Worm (Caenorhabditis elegans): Measurements from ENCODE around the gene cee-1.
A peak's percentile ranks its signal among the peaks of the same experiment; 100 is the strongest.

The cee-1 gene

DNA sequence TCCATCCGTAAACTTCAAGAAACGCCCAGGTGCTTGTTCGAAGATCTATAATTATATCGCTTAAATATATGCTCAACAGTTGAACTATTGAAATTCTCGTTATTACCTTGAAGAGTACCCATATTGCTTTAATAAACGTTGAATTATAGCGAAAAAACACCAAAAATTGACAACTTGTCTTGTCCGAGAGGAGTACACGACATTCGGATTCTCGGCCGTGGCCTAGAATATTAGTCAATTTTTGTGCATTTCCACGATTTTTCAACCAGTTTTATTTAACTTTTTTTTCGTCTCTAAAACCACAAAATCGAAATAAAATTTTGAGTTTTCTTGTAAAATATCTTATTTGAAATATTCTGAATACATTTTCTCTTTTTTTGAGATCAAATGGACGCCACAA is at the start of gene cee-1, which contains the start of gene F26F4.9:
Gene cee-1, plus strand, starts transcription at position 383 of the 400 bp plus-strand sequence.
Gene F26F4.9, minus strand, starts transcription at position 205 of the 400 bp plus-strand sequence.
- TF ChIP-seq med-1 (GFP tag; optimal IDR thresholded peaks at IDR 0.05; ENCODE audit: insufficient read depth) (no peak), cog-1 (tag; optimal IDR thresholded peaks at IDR 0.05) (peak; percentile 36), tab-1 (GFP tag; IDR thresholded peaks at IDR 0.05) (no peak)

DNA sequence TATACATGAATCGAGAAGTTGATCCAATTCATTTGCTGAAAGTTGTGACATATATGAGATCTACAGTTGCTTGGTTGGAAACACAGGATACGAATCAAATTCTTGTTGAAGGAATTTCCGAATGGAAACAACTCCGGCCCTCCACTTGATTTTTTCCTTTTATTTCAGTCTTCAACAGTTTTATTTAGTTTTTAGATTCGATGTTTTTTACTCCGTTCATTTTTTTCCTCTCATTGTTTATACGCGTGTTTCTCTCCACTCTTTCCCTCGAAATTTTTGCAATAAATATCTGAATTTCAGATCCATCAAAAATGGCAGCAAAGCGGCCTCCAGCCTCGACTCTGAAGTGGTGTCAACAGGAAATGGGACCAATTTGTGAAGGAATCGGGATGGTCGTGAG is 49.4 kb upstream of the cee-1 start, which contains the start of gene coq-8:
Gene coq-8, plus strand, starts transcription at position 301 of the 400 bp plus-strand sequence.
- TF ChIP-seq tab-1 (GFP tag; IDR thresholded peaks at IDR 0.05) (no peak), ztf-23 (GFP tag; IDR thresholded peaks at IDR 0.05) (no peak), flt-1 (GFP tag; IDR thresholded peaks at IDR 0.05) (no peak), T22C8.4 (GFP tag; IDR thresholded peaks at IDR 0.05) (no peak), med-1 (GFP tag; optimal IDR thresholded peaks at IDR 0.05; ENCODE audit: insufficient read depth) (no peak), klf-2 (GFP tag; conservative IDR thresholded peaks at IDR 0.05) (no peak), cog-1 (tag; optimal IDR thresholded peaks at IDR 0.05) (no peak), ztf-29 (GFP tag; IDR thresholded peaks at IDR 0.05) (no peak), ref-1 (GFP tag; conservative IDR thresholded peaks at IDR 0.05) (no peak)

DNA sequence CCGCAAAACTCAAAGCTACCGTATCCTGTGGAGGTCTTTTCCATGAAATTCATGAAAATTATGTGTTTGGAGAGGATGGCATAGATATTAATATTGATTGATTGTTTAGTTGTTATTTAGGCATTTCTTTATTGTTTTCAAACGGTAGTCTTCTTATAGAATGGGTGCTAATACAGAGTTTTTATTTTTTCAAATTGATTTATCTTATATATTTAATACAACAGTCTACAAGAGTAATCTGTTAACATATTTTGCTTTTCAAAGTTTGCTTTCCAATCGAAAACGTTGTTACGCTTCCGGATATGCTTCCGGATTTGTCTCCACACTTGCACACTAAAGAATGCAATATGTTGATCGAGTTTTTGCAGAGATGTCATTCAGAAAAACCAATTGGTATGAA is 45.7 kb upstream of the cee-1 start, which contains the start of gene C35D10.17:
Gene C35D10.17, plus strand, starts transcription at position 301 of the 400 bp plus-strand sequence.
- TF ChIP-seq ref-1 (GFP tag; conservative IDR thresholded peaks at IDR 0.05) (no peak), cog-1 (tag; optimal IDR thresholded peaks at IDR 0.05) (no peak), klf-2 (GFP tag; conservative IDR thresholded peaks at IDR 0.05) (no peak), ztf-23 (GFP tag; IDR thresholded peaks at IDR 0.05) (no peak), flt-1 (GFP tag; IDR thresholded peaks at IDR 0.05) (no peak), tab-1 (GFP tag; IDR thresholded peaks at IDR 0.05) (no peak), T22C8.4 (GFP tag; IDR thresholded peaks at IDR 0.05) (no peak), ztf-29 (GFP tag; IDR thresholded peaks at IDR 0.05) (no peak), med-1 (GFP tag; optimal IDR thresholded peaks at IDR 0.05; ENCODE audit: insufficient read depth) (no peak)

DNA sequence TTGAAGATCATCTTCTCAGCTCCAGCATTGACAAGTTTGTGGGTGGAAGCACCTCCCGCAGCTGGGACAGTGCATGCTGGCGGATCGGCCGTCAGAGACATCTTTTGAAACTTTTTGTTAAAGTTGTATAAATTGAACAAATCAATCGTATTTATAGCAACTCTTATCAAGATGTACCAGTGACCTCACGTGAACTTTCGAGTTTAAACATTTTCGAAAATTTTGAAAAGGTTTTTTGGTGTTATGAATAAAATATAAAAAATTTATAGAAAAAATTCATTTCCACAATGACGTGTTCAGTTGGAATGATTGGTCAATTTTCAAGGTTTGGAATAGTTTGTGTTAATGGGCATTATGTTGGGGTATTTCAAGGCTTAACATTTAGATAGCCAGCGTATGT is 43.9 kb upstream of the cee-1 start, which contains the start of the genes msd-4 and C35D10.3:
Gene msd-4, minus strand, starts transcription at position 101 of the 400 bp plus-strand sequence.
Gene C35D10.3, plus strand, starts transcription at position 279 of the 400 bp plus-strand sequence.
- no peak for TF ChIP-seq ref-1 (GFP tag; conservative IDR thresholded peaks at IDR 0.05)
- no peak for TF ChIP-seq cog-1 (tag; optimal IDR thresholded peaks at IDR 0.05)
- no peak for TF ChIP-seq med-1 (GFP tag; optimal IDR thresholded peaks at IDR 0.05; ENCODE audit: insufficient read depth)
- TF ChIP-seq tab-1 (GFP tag; IDR thresholded peaks at IDR 0.05) = no peak
- no peak for TF ChIP-seq klf-2 (GFP tag; conservative IDR thresholded peaks at IDR 0.05)
- no peak for TF ChIP-seq ztf-29 (GFP tag; IDR thresholded peaks at IDR 0.05)
- TF ChIP-seq T22C8.4 (GFP tag; IDR thresholded peaks at IDR 0.05) = no peak
- TF ChIP-seq ztf-23 (GFP tag; IDR thresholded peaks at IDR 0.05) = no peak
- TF ChIP-seq flt-1 (GFP tag; IDR thresholded peaks at IDR 0.05) = no peak

DNA sequence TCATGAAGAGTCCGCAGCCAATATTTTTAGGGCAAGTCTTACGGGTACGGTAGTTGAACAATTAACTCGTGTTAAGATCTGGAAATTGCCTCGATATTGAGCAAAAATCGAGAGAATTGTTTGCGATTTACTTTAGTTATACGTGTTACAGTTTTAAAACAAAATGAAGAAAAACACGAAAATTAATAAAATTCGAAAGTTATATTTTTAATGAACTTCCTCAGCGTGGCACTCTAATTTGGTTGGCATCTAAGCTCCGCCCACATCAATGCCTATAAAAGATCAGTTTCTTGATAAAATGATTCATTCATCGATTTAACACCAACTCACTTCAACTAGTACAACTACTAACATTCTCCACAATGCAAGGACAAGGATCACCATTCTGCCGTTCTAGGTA is 42.0 kb upstream of the cee-1 start, which contains the start of gene gipc-1:
Gene gipc-1, plus strand, starts transcription at position 301 of the 400 bp plus-strand sequence.
- TF ChIP-seq ztf-29 (GFP tag; IDR thresholded peaks at IDR 0.05) (no peak), ref-1 (GFP tag; conservative IDR thresholded peaks at IDR 0.05) (no peak), cog-1 (tag; optimal IDR thresholded peaks at IDR 0.05) (no peak), ztf-23 (GFP tag; IDR thresholded peaks at IDR 0.05) (no peak), med-1 (GFP tag; optimal IDR thresholded peaks at IDR 0.05; ENCODE audit: insufficient read depth) (no peak), tab-1 (GFP tag; IDR thresholded peaks at IDR 0.05) (no peak), klf-2 (GFP tag; conservative IDR thresholded peaks at IDR 0.05) (no peak), T22C8.4 (GFP tag; IDR thresholded peaks at IDR 0.05) (no peak), flt-1 (GFP tag; IDR thresholded peaks at IDR 0.05) (no peak)

DNA sequence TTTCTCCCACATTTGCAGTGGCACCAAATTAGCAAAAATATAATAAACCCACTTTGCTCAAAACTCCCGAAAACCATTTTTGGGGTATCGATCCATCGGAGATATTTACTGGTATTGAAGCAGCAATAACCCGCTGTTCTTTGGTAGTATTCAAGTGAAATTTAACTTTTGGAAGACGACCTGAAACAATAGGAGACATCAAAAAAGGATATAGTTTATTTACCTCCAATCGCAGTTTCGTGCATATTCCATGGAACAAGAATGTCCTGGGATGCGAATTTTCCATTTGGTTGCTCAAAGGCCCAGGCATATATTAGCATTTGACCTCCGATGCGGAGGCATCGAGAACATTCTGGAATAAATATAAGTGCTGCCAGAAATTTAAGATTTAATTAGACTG is 39.1 kb upstream of the cee-1 start:
- TF ChIP-seq ztf-29 (GFP tag; IDR thresholded peaks at IDR 0.05) (no peak), cog-1 (tag; optimal IDR thresholded peaks at IDR 0.05) (no peak), ref-1 (GFP tag; conservative IDR thresholded peaks at IDR 0.05) (no peak), ztf-23 (GFP tag; IDR thresholded peaks at IDR 0.05) (no peak), flt-1 (GFP tag; IDR thresholded peaks at IDR 0.05) (no peak), klf-2 (GFP tag; conservative IDR thresholded peaks at IDR 0.05) (no peak), T22C8.4 (GFP tag; IDR thresholded peaks at IDR 0.05) (no peak), med-1 (GFP tag; optimal IDR thresholded peaks at IDR 0.05; ENCODE audit: insufficient read depth) (no peak), tab-1 (GFP tag; IDR thresholded peaks at IDR 0.05) (no peak)

DNA sequence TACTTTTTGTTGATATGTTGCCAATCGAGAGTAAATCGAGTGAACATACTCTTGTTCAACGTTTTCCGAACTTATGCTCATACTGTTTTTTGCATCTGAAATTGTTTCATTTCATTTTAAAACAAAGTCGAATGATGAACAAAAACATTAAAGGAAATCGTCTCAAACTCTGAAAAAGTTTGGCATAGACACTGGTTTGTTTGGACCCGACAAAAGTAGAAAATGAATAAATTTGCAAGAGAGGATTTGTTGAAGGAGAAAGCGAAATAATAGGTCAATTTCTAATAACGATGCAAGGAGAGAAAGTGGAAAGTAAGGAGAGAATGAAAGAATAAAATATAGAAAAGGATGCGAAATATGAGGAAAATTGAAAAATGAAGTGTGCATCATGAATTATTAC is 37.8 kb upstream of the cee-1 start, which contains the start of gene C35D10.12:
Gene C35D10.12, minus strand, starts transcription at position 101 of the 400 bp plus-strand sequence.
- TF ChIP-seq cog-1 (tag; optimal IDR thresholded peaks at IDR 0.05) (no peak), flt-1 (GFP tag; IDR thresholded peaks at IDR 0.05) (no peak), med-1 (GFP tag; optimal IDR thresholded peaks at IDR 0.05; ENCODE audit: insufficient read depth) (no peak), ztf-23 (GFP tag; IDR thresholded peaks at IDR 0.05) (no peak), T22C8.4 (GFP tag; IDR thresholded peaks at IDR 0.05) (no peak), klf-2 (GFP tag; conservative IDR thresholded peaks at IDR 0.05) (no peak), ref-1 (GFP tag; conservative IDR thresholded peaks at IDR 0.05) (no peak), tab-1 (GFP tag; IDR thresholded peaks at IDR 0.05) (no peak), ztf-29 (GFP tag; IDR thresholded peaks at IDR 0.05) (no peak)

DNA sequence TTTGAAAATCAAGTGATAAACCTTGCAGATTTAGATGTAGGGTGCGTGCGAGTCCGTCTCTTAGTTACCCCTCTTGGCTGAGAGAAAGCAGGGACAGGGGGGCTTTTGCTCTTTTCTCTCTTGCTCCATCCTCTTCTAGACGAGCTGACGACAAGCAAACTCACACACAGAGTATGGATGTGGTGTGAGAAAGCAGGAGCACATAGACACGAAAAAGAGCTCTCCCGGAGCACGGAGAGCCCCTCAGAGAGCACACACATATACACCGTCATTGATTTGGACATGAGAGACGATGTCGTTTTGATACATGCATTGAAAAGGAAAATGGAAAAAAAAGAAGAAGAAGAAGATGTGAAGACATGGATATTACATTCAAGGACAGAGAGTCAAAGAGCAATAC is 36.8 kb upstream of the cee-1 start:
- TF ChIP-seq med-1 (GFP tag; optimal IDR thresholded peaks at IDR 0.05; ENCODE audit: insufficient read depth) (no peak), flt-1 (GFP tag; IDR thresholded peaks at IDR 0.05) (no peak), ztf-23 (GFP tag; IDR thresholded peaks at IDR 0.05) (no peak), ref-1 (GFP tag; conservative IDR thresholded peaks at IDR 0.05) (no peak), cog-1 (tag; optimal IDR thresholded peaks at IDR 0.05) (no peak), ztf-29 (GFP tag; IDR thresholded peaks at IDR 0.05) (no peak), T22C8.4 (GFP tag; IDR thresholded peaks at IDR 0.05) (no peak), tab-1 (GFP tag; IDR thresholded peaks at IDR 0.05) (no peak), klf-2 (GFP tag; conservative IDR thresholded peaks at IDR 0.05) (no peak)

DNA sequence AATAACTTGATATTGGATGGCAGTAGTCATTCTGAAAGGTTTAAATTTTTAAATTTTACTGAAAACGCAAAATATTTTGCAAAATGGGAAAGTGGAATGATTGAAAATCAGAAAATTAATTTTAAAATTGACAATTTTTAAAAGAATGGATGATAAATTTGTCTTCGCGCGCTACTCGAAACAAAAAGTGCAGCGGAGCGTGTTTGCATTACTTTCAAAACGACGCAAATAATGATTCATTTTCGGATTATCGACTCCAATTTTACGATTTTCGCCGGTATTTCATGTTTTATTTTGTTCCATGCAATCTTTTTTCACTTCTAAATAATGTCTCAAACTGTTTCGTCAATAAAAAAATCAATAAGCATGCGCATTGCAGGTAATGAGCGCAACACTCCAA is 34.2 kb upstream of the cee-1 start, which contains the start of the genes tost-1 and arx-6:
Gene tost-1, minus strand, starts transcription at position 31 of the 400 bp plus-strand sequence.
Gene arx-6, plus strand, starts transcription at position 378 of the 400 bp plus-strand sequence.
- TF ChIP-seq ztf-23 (GFP tag; IDR thresholded peaks at IDR 0.05) (no peak), klf-2 (GFP tag; conservative IDR thresholded peaks at IDR 0.05) (no peak), cog-1 (tag; optimal IDR thresholded peaks at IDR 0.05) (no peak), med-1 (GFP tag; optimal IDR thresholded peaks at IDR 0.05; ENCODE audit: insufficient read depth) (no peak), flt-1 (GFP tag; IDR thresholded peaks at IDR 0.05) (no peak), T22C8.4 (GFP tag; IDR thresholded peaks at IDR 0.05) (0 out of 2 replicates have a peak, but pooled peaks have one; percentile 5), ref-1 (GFP tag; conservative IDR thresholded peaks at IDR 0.05) (no peak)
